Fruit fly (Drosophila melanogaster): Measurements from ENCODE around the gene TORIP.

dm6 chr3L:19845047-19845906 is 40.4 kb upstream of the TORIP start, which contains the start of gene Papss:
- no peak for TF ChIP-seq ss (GFP tag; optimal IDR thresholded peaks at IDR 0.05)
- TF ChIP-seq CG32006 (GFP tag; optimal IDR thresholded peaks at IDR 0.05), result no peak
- TF ChIP-seq topi (GFP tag; optimal IDR thresholded peaks at IDR 0.05), result no peak
- no peak for TF ChIP-seq CG9139 (GFP tag; optimal IDR thresholded peaks at IDR 0.05)
- no peak for TF ChIP-seq salr (GFP tag; optimal IDR thresholded peaks at IDR 0.05)
- TF ChIP-seq Sox102F (GFP tag; optimal IDR thresholded peaks at IDR 0.05), result no peak
- no peak for TF ChIP-seq CG6276 (GFP tag; optimal IDR thresholded peaks at IDR 0.05)
- no peak for TF ChIP-seq CG3032 (tag; optimal IDR thresholded peaks at IDR 0.05)
- TF ChIP-seq CG11902 (GFP tag; optimal IDR thresholded peaks at IDR 0.05), result no peak
- no peak for TF ChIP-seq OdsH (GFP tag; optimal IDR thresholded peaks at IDR 0.05)
- no peak for TF ChIP-seq CG10669 (GFP tag; optimal IDR thresholded peaks at IDR 0.05)
- TF ChIP-seq CG8632 (GFP tag; optimal IDR thresholded peaks at IDR 0.05), result no peak
